Fruit fly (Drosophila melanogaster) whole organism, embryonic: ENCODE data around the gene CG34002.

Experiments
- CG10209 ChIP-seq: fragments of 200-800 bp; sonication (Bioruptor generic); optimal IDR thresholded peaks from 3 replicates; lab custom pipeline; 2017; ENCODE audit warnings: missing biosample characterization, mild to moderate bottlenecking, missing genetic modification characterization, missing genetic modification reagents
- CG12155 ChIP-seq: fragments of 200-800 bp; sonication (Bioruptor generic); optimal IDR thresholded peaks from 3 replicates; lab custom pipeline; 2016; ENCODE audit warnings: missing biosample characterization, missing genetic modification characterization
- CG13894 ChIP-seq: fragments of 200-800 bp; sonication (Bioruptor generic); optimal IDR thresholded peaks from 3 replicates; lab custom pipeline; 2018; ENCODE audit warnings: missing biosample characterization, mild to moderate bottlenecking, missing genetic modification characterization, moderate library complexity
- CG14441 ChIP-seq: fragments of 200-800 bp; sonication (Bioruptor generic); IDR thresholded peaks from 2 replicates; pipeline ENCODE4 v1.3.6; 2022; ENCODE audit warnings: missing biosample characterization, missing genetic modification characterization
- CG14710 ChIP-seq: fragments of 200-800 bp; sonication (Bioruptor generic); optimal IDR thresholded peaks from 3 replicates; lab custom pipeline; 2019; ENCODE audit warnings: missing biosample characterization, mild to moderate bottlenecking, missing genetic modification characterization, moderate library complexity
- CG15269 ChIP-seq: fragments of 200-800 bp; sonication (Bioruptor generic); optimal IDR thresholded peaks from 2 replicates; lab custom pipeline; 2018; ENCODE audit warnings: missing biosample characterization, mild to moderate bottlenecking, missing genetic modification characterization, moderate library complexity
- CG16813 ChIP-seq: fragments of 200-800 bp; sonication (Bioruptor generic); IDR thresholded peaks from 3 replicates; pipeline ENCODE4 v1.3.6; 2022; ENCODE audit warnings: missing biosample characterization, missing genetic modification characterization; ENCODE audit not compliant: partially characterized antibody
- CG18476 ChIP-seq: fragments of 200-800 bp; sonication (Bioruptor generic); optimal IDR thresholded peaks from 2 replicates; lab custom pipeline; 2016; ENCODE audit warnings: missing biosample characterization, mild to moderate bottlenecking, missing genetic modification characterization
- CG2712 ChIP-seq: fragments of 200-800 bp; optimal IDR thresholded peaks from 3 replicates; lab custom pipeline; 2019; ENCODE audit warnings: missing biosample characterization, mild to moderate bottlenecking, missing genetic modification characterization, moderate library complexity
- CG30403 ChIP-seq: fragments of 200-800 bp; sonication (Bioruptor generic); optimal IDR thresholded peaks from 3 replicates; lab custom pipeline; 2016; ENCODE audit warnings: missing biosample characterization, missing genetic modification characterization
- CG34224 ChIP-seq: fragments of 200-800 bp; sonication (Bioruptor generic); IDR thresholded peaks from 3 replicates; pipeline ENCODE4 v1.3.6; 2022; ENCODE audit warnings: missing biosample characterization, missing genetic modification characterization; ENCODE audit not compliant: partially characterized antibody
- CG6175 ChIP-seq: fragments of 200-800 bp; sonication (Bioruptor generic); IDR thresholded peaks from 3 replicates; pipeline ENCODE4 v1.3.6; 2022; ENCODE audit warnings: missing biosample characterization, missing genetic modification characterization
- CG6272 ChIP-seq: fragments of 200-800 bp; sonication (Bioruptor generic); IDR thresholded peaks from 2 replicates; pipeline ENCODE4 v1.3.6; 2022; ENCODE audit warnings: missing biosample characterization, missing genetic modification characterization
- CG6813 ChIP-seq: fragments of 200-800 bp; sonication (Bioruptor generic); optimal IDR thresholded peaks from 2 replicates; lab custom pipeline; 2017; ENCODE audit warnings: missing biosample characterization, missing genetic modification characterization, mild to moderate bottlenecking, moderate library complexity, missing genetic modification reagents
- CG7928 ChIP-seq: fragments of 200-800 bp; sonication (Bioruptor generic); optimal IDR thresholded peaks from 2 replicates; lab custom pipeline; 2017; ENCODE audit warnings: missing biosample characterization, mild to moderate bottlenecking, missing genetic modification characterization
- CG8478 ChIP-seq: fragments of >200 bp; optimal IDR thresholded peaks from 2 replicates; lab custom pipeline; 2018
- CHES-1-like ChIP-seq: fragments of 200-800 bp; sonication (Bioruptor generic); optimal IDR thresholded peaks from 2 replicates; lab custom pipeline; 2016; ENCODE audit warnings: missing biosample characterization, missing genetic modification characterization
- Dbx ChIP-seq: fragments of 200-800 bp; sonication (Bioruptor generic); IDR thresholded peaks from 3 replicates; pipeline ENCODE4 v1.3.6; 2022; ENCODE audit warnings: missing biosample characterization, missing genetic modification characterization
- Drgx ChIP-seq: fragments of 200-800 bp; sonication (Bioruptor generic); IDR thresholded peaks from 2 replicates; pipeline ENCODE4 v1.3.6; 2022; ENCODE audit warnings: missing biosample characterization, missing genetic modification characterization
- Gsc ChIP-seq: fragments of 200-800 bp; sonication (Bioruptor generic); IDR thresholded peaks from 2 replicates; pipeline ENCODE4 v1.3.6; 2022; ENCODE audit warnings: missing biosample characterization, missing genetic modification characterization
- Gug ChIP-seq: fragments of 200-800 bp; sonication (Bioruptor generic); IDR thresholded peaks from 4 replicates; pipeline ENCODE4 v1.3.6; 2022; ENCODE audit warnings: missing biosample characterization, missing genetic modification characterization
- HLH54F ChIP-seq: fragments of 200-800 bp; sonication (Bioruptor generic); optimal IDR thresholded peaks from 3 replicates; lab custom pipeline; 2016; ENCODE audit warnings: missing biosample characterization, missing genetic modification characterization
- Lim3 ChIP-seq: fragments of 200-800 bp; sonication (Bioruptor generic); IDR thresholded peaks from 2 replicates; pipeline ENCODE4 v1.3.6; 2022; ENCODE audit warnings: missing biosample characterization, missing genetic modification characterization
- MTF-1 ChIP-seq: fragments of 200-800 bp; sonication (Bioruptor generic); optimal IDR thresholded peaks from 2 replicates; lab custom pipeline; 2018; ENCODE audit warnings: missing biosample characterization, mild to moderate bottlenecking, missing genetic modification characterization, borderline replicate concordance
- Med ChIP-seq: fragments of 200-800 bp; sonication (Bioruptor generic); peaks from one replicate; lab custom pipeline; 2016; ENCODE audit warnings: missing biosample characterization, missing genetic modification characterization, mild to moderate bottlenecking, inconsistent platforms, moderate library complexity
- Rfx ChIP-seq: fragments of 200-800 bp; sonication (Bioruptor generic); IDR thresholded peaks from 2 replicates; pipeline ENCODE4 v1.3.6; 2022; ENCODE audit warnings: missing biosample characterization, missing genetic modification characterization
- Side ChIP-seq: fragments of 200-800 bp; sonication (Bioruptor generic); optimal IDR thresholded peaks from 2 replicates; lab custom pipeline; 2016; ENCODE audit warnings: missing biosample characterization, missing genetic modification characterization
- Sin3A ChIP-seq: fragments of >200 bp; optimal IDR thresholded peaks from 2 replicates; lab custom pipeline; 2018
- bsh ChIP-seq, 2 experiments: fragments of 200-800 bp; sonication (Bioruptor generic); optimal IDR thresholded peaks; 2 replicates each; lab custom pipeline; 2017 to 2018; ENCODE audit warnings: mild to moderate bottlenecking in 2 of 2, missing biosample characterization in 2 of 2, missing genetic modification characterization in 2 of 2, moderate library complexity in 1 of 2
- cato ChIP-seq: fragments of 200-800 bp; sonication (Bioruptor generic); optimal IDR thresholded peaks from 2 replicates; lab custom pipeline; 2016; ENCODE audit warnings: missing biosample characterization, missing genetic modification characterization, borderline replicate concordance
- chinmo ChIP-seq: fragments of 200-800 bp; sonication (Bioruptor generic); IDR thresholded peaks from 4 replicates; pipeline ENCODE4 v1.3.6; 2022; ENCODE audit warnings: missing biosample characterization, missing genetic modification characterization; ENCODE audit not compliant: partially characterized antibody
- crol ChIP-seq: fragments of 200-800 bp; sonication (Bioruptor generic); IDR thresholded peaks from 2 replicates; pipeline ENCODE4 v1.3.6; 2022; ENCODE audit warnings: missing biosample characterization, missing genetic modification characterization
- cwo ChIP-seq: fragments of 200-800 bp; sonication (Bioruptor generic); optimal IDR thresholded peaks from 3 replicates; lab custom pipeline; 2017; ENCODE audit warnings: missing biosample characterization, missing genetic modification characterization, mild to moderate bottlenecking, moderate library complexity, missing genetic modification reagents
- eyg ChIP-seq: fragments of 200-800 bp; sonication (Bioruptor generic); optimal IDR thresholded peaks from 3 replicates; lab custom pipeline; 2016; ENCODE audit warnings: missing biosample characterization, missing genetic modification characterization
- fd96Cb ChIP-seq: fragments of 200-800 bp; sonication (Bioruptor generic); optimal IDR thresholded peaks from 2 replicates; lab custom pipeline; 2018; ENCODE audit warnings: missing biosample characterization, mild to moderate bottlenecking, missing genetic modification characterization, moderate library complexity
- gcm2 ChIP-seq: fragments of 200-800 bp; sonication (Bioruptor generic); optimal IDR thresholded peaks from 2 replicates; lab custom pipeline; 2016; ENCODE audit warnings: missing biosample characterization, missing genetic modification characterization
- hb ChIP-seq: fragments of 200-800 bp; sonication (Bioruptor generic); IDR thresholded peaks from 3 replicates; pipeline ENCODE4 v1.3.6; 2022; ENCODE audit warnings: missing biosample characterization, missing genetic modification characterization; ENCODE audit not compliant: partially characterized antibody
- ind ChIP-seq: fragments of 200-800 bp; sonication (Bioruptor generic); optimal IDR thresholded peaks from 3 replicates; lab custom pipeline; 2016; ENCODE audit warnings: missing biosample characterization, missing genetic modification characterization
- jing ChIP-seq: fragments of 200-800 bp; sonication (Bioruptor generic); optimal IDR thresholded peaks from 2 replicates; lab custom pipeline; 2018; ENCODE audit warnings: missing biosample characterization, mild to moderate bottlenecking, missing genetic modification characterization
- knrl ChIP-seq: fragments of 200-800 bp; sonication (Bioruptor generic); IDR thresholded peaks from 3 replicates; pipeline ENCODE4 v1.3.6; 2022; ENCODE audit warnings: missing biosample characterization, missing genetic modification characterization; ENCODE audit not compliant: partially characterized antibody
- nerfin-1 ChIP-seq: fragments of 200-800 bp; sonication (Bioruptor generic); optimal IDR thresholded peaks from 3 replicates; lab custom pipeline; 2019; ENCODE audit warnings: missing biosample characterization, mild to moderate bottlenecking, missing genetic modification characterization, moderate library complexity
- nmo ChIP-seq: fragments of 200-800 bp; sonication (Bioruptor generic); optimal IDR thresholded peaks from 2 replicates; lab custom pipeline; 2018; ENCODE audit warnings: missing biosample characterization, mild to moderate bottlenecking, missing genetic modification characterization, moderate library complexity
- nom ChIP-seq: fragments of 200-800 bp; sonication (Bioruptor generic); optimal IDR thresholded peaks from 2 replicates; lab custom pipeline; 2017; ENCODE audit warnings: missing biosample characterization, missing genetic modification characterization, mild to moderate bottlenecking, moderate library complexity, missing genetic modification reagents
- psq ChIP-seq: fragments of 200-800 bp; sonication (Bioruptor generic); optimal IDR thresholded peaks from 2 replicates; lab custom pipeline; 2017; ENCODE audit warnings: missing biosample characterization, missing genetic modification characterization
- sd ChIP-seq: fragments of 200-800 bp; sonication (Bioruptor generic); optimal IDR thresholded peaks from 3 replicates; lab custom pipeline; 2018; ENCODE audit warnings: missing biosample characterization, mild to moderate bottlenecking, missing genetic modification characterization, moderate library complexity
- toy ChIP-seq: fragments of 200-800 bp; sonication (Bioruptor generic); IDR thresholded peaks from 2 replicates; pipeline ENCODE4 v1.3.6; 2022; ENCODE audit warnings: missing biosample characterization, missing genetic modification characterization

Gene CG34002

dm6 chr3L:17904593-17904992 is 46.3 kb downstream of the CG34002 start (continued):
- no peak for TF ChIP-seq toy (GFP tag; lab: Robert Waterston, UW)
- TF ChIP-seq Rfx (GFP tag; lab: Robert Waterston, UW), result 0 out of 2 replicates have a peak, but pooled peaks have one; percentile 14
- no peak for TF ChIP-seq CG16813 (GFP tag; lab: Robert Waterston, UW)
- TF ChIP-seq cwo (GFP tag; lab: Kevin White, UChicago), result no peak
- no peak for TF ChIP-seq knrl
- TF ChIP-seq CG15269 (tag; lab: Kevin White, UChicago), result no peak
- TF ChIP-seq Med (GFP tag; lab: Kevin White, UChicago), result peak; percentile 69
- no peak for TF ChIP-seq CG6175 (GFP tag; lab: Robert Waterston, UW)
- TF ChIP-seq Lim3 (GFP tag; lab: Robert Waterston, UW), result no peak
- no peak for TF ChIP-seq bsh (GFP tag; optimal IDR thresholded peaks at IDR 0.05; lab: Kevin White, UChicago)
- no peak for TF ChIP-seq CG6813 (GFP tag; lab: Kevin White, UChicago)
- TF ChIP-seq Gsc (GFP tag; lab: Robert Waterston, UW), result no peak
- TF ChIP-seq sd (tag; lab: Kevin White, UChicago), result peak; percentile 3
- TF ChIP-seq psq (GFP tag; lab: Kevin White, UChicago), result no peak
- TF ChIP-seq CG34224 (GFP tag; lab: Robert Waterston, UW), result no peak
- no peak for TF ChIP-seq Dbx (GFP tag; lab: Robert Waterston, UW)
- TF ChIP-seq crol (GFP tag; lab: Robert Waterston, UW), result no peak
- TF ChIP-seq fd96Cb, result no peak
- no peak for TF ChIP-seq CG30403 (GFP tag; lab: Kevin White, UChicago)
- no peak for TF ChIP-seq MTF-1 (GFP tag; lab: Kevin White, UChicago)
- no peak for TF ChIP-seq CHES-1-like (GFP tag; lab: Kevin White, UChicago)
- peak; percentile 13 for TF ChIP-seq CG12155
- TF ChIP-seq eyg, result no peak
- TF ChIP-seq HLH54F (GFP tag; lab: Kevin White, UChicago), result no peak
- no peak for TF ChIP-seq hb (GFP tag; lab: Robert Waterston, UW)
- TF ChIP-seq CG13894, result no peak
- no peak for TF ChIP-seq CG8478 (lab: Kevin White, UChicago)
- no peak for TF ChIP-seq CG14710 (tag; lab: Kevin White, UChicago)
- TF ChIP-seq cato (GFP tag; lab: Kevin White, UChicago), result no peak
- no peak for TF ChIP-seq jing (GFP tag; lab: Kevin White, UChicago)
- TF ChIP-seq chinmo (GFP tag; lab: Robert Waterston, UW), result peak; percentile 73; the same call in 1 of the 4 replicates
- TF ChIP-seq ind, result no peak
- TF ChIP-seq Gug (GFP tag; lab: Robert Waterston, UW), result no peak; the same call in 3 of the 4 replicates
- no peak for TF ChIP-seq Side (GFP tag; lab: Kevin White, UChicago)
- no peak for TF ChIP-seq nmo
- TF ChIP-seq CG6272 (GFP tag; lab: Robert Waterston, UW), result no peak
- TF ChIP-seq CG10209 (GFP tag; lab: Kevin White, UChicago), result peak; percentile 0
- TF ChIP-seq Sin3A (lab: Kevin White, UChicago), result no peak
- no peak for TF ChIP-seq CG2712 (tag; lab: Kevin White, UChicago)
- TF ChIP-seq CG7928 (GFP tag; lab: Kevin White, UChicago), result no peak
- no peak for TF ChIP-seq gcm2 (GFP tag; lab: Kevin White, UChicago)
- TF ChIP-seq, all 482 proteins: peak for 26

dm6 chr3L:17905761-17906160 is 47.5 kb downstream of the CG34002 start:
- TF ChIP-seq Drgx (GFP tag; lab: Robert Waterston, UW) (peak; percentile 15; the same call in 1 of the 2 replicates), CG14441 (GFP tag; lab: Robert Waterston, UW) (peak; percentile 38; the same call in 1 of the 2 replicates), CG18476 (GFP tag; lab: Kevin White, UChicago) (no peak), nom (GFP tag; lab: Kevin White, UChicago) (peak; percentile 33), nerfin-1 (tag; lab: Kevin White, UChicago) (no peak), crol (GFP tag; lab: Robert Waterston, UW) (peak; percentile 36; the same call in 1 of the 2 replicates)
